Worm (Caenorhabditis elegans): ENCODE data around the gene gar-3.
A peak's percentile ranks its signal among the peaks of the same experiment; 100 is the strongest.

The gar-3 gene

ce11 chrV:14542138-14542537 is 37.4 kb downstream of the gar-3 start:
- TF ChIP-seq fos-1 (tag; optimal IDR thresholded peaks at IDR 0.05): peak; percentile 96
- TF ChIP-seq nhr-77 (tag; optimal IDR thresholded peaks at IDR 0.05): no peak

ce11 chrV:14540932-14541331 is 38.6 kb downstream of the gar-3 start:
- TF ChIP-seq mdl-1 (tag; optimal IDR thresholded peaks at IDR 0.05) (no peak), alr-1 (tag; optimal IDR thresholded peaks at IDR 0.05) (no peak), lin-11 (tag; optimal IDR thresholded peaks at IDR 0.05) (no peak), unc-62 (GFP tag; optimal IDR thresholded peaks at IDR 0.05) (no peak), zag-1 (tag; optimal IDR thresholded peaks at IDR 0.05) (no peak), lin-39 (tag; optimal IDR thresholded peaks at IDR 0.05) (no peak), F13H6.1 (tag; optimal IDR thresholded peaks at IDR 0.05) (no peak), dmd-4 (tag; optimal IDR thresholded peaks at IDR 0.05) (no peak)

ce11 chrV:14539355-14539754 is 40.2 kb downstream of the gar-3 start:
- TF ChIP-seq elt-3 (tag; optimal IDR thresholded peaks at IDR 0.05): no peak

ce11 chrV:14536274-14536673 is 43.2 kb downstream of the gar-3 start, which contains the start of gene tag-191:
TSS of gene tag-191 (minus strand) at chrV:14536374.
- TF ChIP-seq nhr-10 (tag; optimal IDR thresholded peaks at IDR 0.05) (no peak), mbf-1 (tag; optimal IDR thresholded peaks at IDR 0.05) (no peak), blmp-1 (tag; optimal IDR thresholded peaks at IDR 0.05; ENCODE audit: insufficient read depth) (no peak), ztf-1 (GFP tag; conservative IDR thresholded peaks at IDR 0.05) (no peak), nhr-21 (tag; optimal IDR thresholded peaks at IDR 0.05) (no peak), ceh-82 (tag; optimal IDR thresholded peaks at IDR 0.05) (no peak), snpc-4 (tag; optimal IDR thresholded peaks at IDR 0.05) (no peak), sem-4 (tag; optimal IDR thresholded peaks at IDR 0.05) (no peak), fos-1 (tag; optimal IDR thresholded peaks at IDR 0.05) (no peak), nhr-6 (tag; optimal IDR thresholded peaks at IDR 0.05) (no peak)

- TF ChIP-seq mbf-1 (tag; optimal IDR thresholded peaks at IDR 0.05): no peak
- no peak for TF ChIP-seq egl-27 (tag; optimal IDR thresholded peaks at IDR 0.05)
- TF ChIP-seq sma-3 (GFP tag; optimal IDR thresholded peaks at IDR 0.05): no peak
- no peak for TF ChIP-seq nhr-12 (tag; optimal IDR thresholded peaks at IDR 0.05)
- TF ChIP-seq fos-1 (tag; optimal IDR thresholded peaks at IDR 0.05): no peak
- TF ChIP-seq ztf-4 (tag; optimal IDR thresholded peaks at IDR 0.05): no peak
- no peak for TF ChIP-seq nhr-21 (tag; optimal IDR thresholded peaks at IDR 0.05)
- TF ChIP-seq ceh-82 (tag; optimal IDR thresholded peaks at IDR 0.05): no peak
- no peak for TF ChIP-seq mab-5 (tag; optimal IDR thresholded peaks at IDR 0.05)
- no peak for TF ChIP-seq nhr-11 (tag; optimal IDR thresholded peaks at IDR 0.05)
- no peak for TF ChIP-seq ceh-16 (tag; optimal IDR thresholded peaks at IDR 0.05)
- no peak for TF ChIP-seq aly-2 (tag; optimal IDR thresholded peaks at IDR 0.05)
- TF ChIP-seq lsy-2 (tag; optimal IDR thresholded peaks at IDR 0.05): no peak
- TF ChIP-seq F13H6.1 (tag; optimal IDR thresholded peaks at IDR 0.05): no peak
- no peak for TF ChIP-seq nhr-23 (tag; optimal IDR thresholded peaks at IDR 0.05)
- no peak for TF ChIP-seq ama-1 (optimal IDR thresholded peaks at IDR 0.05)
- no peak for TF ChIP-seq nhr-77 (tag; optimal IDR thresholded peaks at IDR 0.05)
These were observed 47.1 kb downstream of the gar-3 start for ce11 chrV:14532374-14532773.

ce11 chrV:14530813-14531212 is 48.7 kb downstream of the gar-3 start, which contains the start of gene kcnl-4:
TSS of gene kcnl-4 (plus strand) at chrV:14531113.
- TF ChIP-seq ztf-4 (tag; optimal IDR thresholded peaks at IDR 0.05): no peak
- no peak for TF ChIP-seq sem-4 (tag; optimal IDR thresholded peaks at IDR 0.05)
- no peak for TF ChIP-seq blmp-1 (tag; optimal IDR thresholded peaks at IDR 0.05; ENCODE audit: insufficient read depth)
- no peak for TF ChIP-seq unc-39 (tag; optimal IDR thresholded peaks at IDR 0.05)
- no peak for TF ChIP-seq peb-1 (tag; optimal IDR thresholded peaks at IDR 0.05)
- TF ChIP-seq crh-2 (tag; optimal IDR thresholded peaks at IDR 0.05): no peak
- TF ChIP-seq ztf-1 (GFP tag; conservative IDR thresholded peaks at IDR 0.05): no peak
- no peak for TF ChIP-seq nhr-10 (tag; optimal IDR thresholded peaks at IDR 0.05)
- TF ChIP-seq nhr-237 (tag; optimal IDR thresholded peaks at IDR 0.05): no peak
- TF ChIP-seq unc-62 (GFP tag; optimal IDR thresholded peaks at IDR 0.05): no peak
- no peak for TF ChIP-seq aly-2 (tag; optimal IDR thresholded peaks at IDR 0.05)
- TF ChIP-seq snpc-4 (tag; optimal IDR thresholded peaks at IDR 0.05): no peak
- no peak for TF ChIP-seq ama-1 (optimal IDR thresholded peaks at IDR 0.05)
- TF ChIP-seq skn-1 (tag; optimal IDR thresholded peaks at IDR 0.05): no peak
- TF ChIP-seq lsy-2 (tag; optimal IDR thresholded peaks at IDR 0.05): no peak
- TF ChIP-seq nhr-11 (tag; optimal IDR thresholded peaks at IDR 0.05): no peak

Measured in whole organism, L2 larva.